Fruit fly (Drosophila melanogaster) whole organism, wandering third instar larva: ENCODE measurements around the gene slif.

Source experiments
- Dfd ChIP-seq: fragments of >200 bp; optimal IDR thresholded peaks from 2 replicates; lab custom pipeline; 2017; ENCODE audit warnings: missing biosample characterization, missing genetic modification characterization
- HLH106 ChIP-seq: fragments of 200-800 bp; optimal IDR thresholded peaks from 3 replicates; lab custom pipeline; 2019; ENCODE audit warnings: missing biosample characterization, mild to moderate bottlenecking, missing genetic modification characterization, moderate library complexity
- N ChIP-seq: fragments of >200 bp; optimal IDR thresholded peaks from 2 replicates; lab custom pipeline; 2018; ENCODE audit warnings: missing biosample characterization, missing external identifiers, missing genetic modification characterization
- br ChIP-seq: fragments of 200-800 bp; sonication (Bioruptor generic); optimal IDR thresholded peaks from 2 replicates; lab custom pipeline; 2016; ENCODE audit warnings: missing biosample characterization, missing genetic modification characterization
- psq ChIP-seq: fragments of 200-800 bp; sonication (Bioruptor generic); optimal IDR thresholded peaks from 3 replicates; lab custom pipeline; 2017; ENCODE audit warnings: missing biosample characterization, mild to moderate bottlenecking, missing genetic modification characterization, moderate library complexity

dm6 chr3L:22871845-22872361 is 8.9 kb upstream of the slif start, which contains the start of the genes CG11109 and Arf1:
- TF ChIP-seq N (GFP tag; lab: Kevin White, UChicago) (no peak), psq (no peak), HLH106 (tag; lab: Kevin White, UChicago) (no peak), br (GFP tag; lab: Kevin White, UChicago) (no peak), Dfd (GFP tag; lab: Kevin White, UChicago) (no peak)
